Fruit fly (Drosophila melanogaster) whole organism, embryonic: ENCODE measurements around the gene CG32243.

Source experiments
- Antp ChIP-seq: fragments of 200-800 bp; sonication (Bioruptor generic); optimal IDR thresholded peaks from 3 replicates; lab custom pipeline; 2016; ENCODE audit warnings: missing biosample characterization, missing genetic modification characterization
- Asciz ChIP-seq: fragments of 200-800 bp; sonication (Bioruptor generic); optimal IDR thresholded peaks from 2 replicates; lab custom pipeline; 2017; ENCODE audit warnings: missing biosample characterization, mild to moderate bottlenecking, missing genetic modification characterization, missing genetic modification reagents
- Bgb ChIP-seq: fragments of 200-800 bp; sonication (Bioruptor generic); IDR thresholded peaks from 2 replicates; pipeline ENCODE4 v1.3.6; 2022; ENCODE audit warnings: missing biosample characterization, missing genetic modification characterization; ENCODE audit not compliant: partially characterized antibody
- CG10543 ChIP-seq: fragments of 200-800 bp; sonication (Bioruptor generic); optimal IDR thresholded peaks from 3 replicates; lab custom pipeline; 2017; ENCODE audit warnings: missing biosample characterization, mild to moderate bottlenecking, missing genetic modification characterization, moderate library complexity
- CG10565 ChIP-seq: fragments of 200-800 bp; sonication (Bioruptor generic); optimal IDR thresholded peaks from 3 replicates; lab custom pipeline; 2016; ENCODE audit warnings: missing biosample characterization, mild to moderate bottlenecking, missing genetic modification characterization
- CG10654 ChIP-seq: fragments of 200-800 bp; sonication (Bioruptor generic); optimal IDR thresholded peaks from 2 replicates; lab custom pipeline; 2016; ENCODE audit warnings: missing biosample characterization, missing genetic modification characterization
- CG11093 ChIP-seq: fragments of 200-800 bp; sonication (Bioruptor generic); IDR thresholded peaks from 3 replicates; pipeline ENCODE4 v1.3.6; 2022; ENCODE audit warnings: missing biosample characterization, missing genetic modification characterization
- CG13287 ChIP-seq: fragments of 200-800 bp; sonication (Bioruptor generic); IDR thresholded peaks from 2 replicates; pipeline ENCODE4 v1.3.6; 2022; ENCODE audit warnings: missing biosample characterization, missing genetic modification characterization; ENCODE audit not compliant: partially characterized antibody
- CG13775 ChIP-seq: fragments of 200-800 bp; sonication (Bioruptor generic); optimal IDR thresholded peaks from 3 replicates; lab custom pipeline; 2017; ENCODE audit warnings: missing biosample characterization, mild to moderate bottlenecking, missing genetic modification characterization
- CG14667 ChIP-seq: fragments of 200-800 bp; sonication (Bioruptor generic); IDR thresholded peaks from 2 replicates; pipeline ENCODE4 v1.3.6; 2022; ENCODE audit warnings: missing biosample characterization, missing genetic modification characterization
- CG1529 ChIP-seq: fragments of 200-800 bp; sonication (Bioruptor generic); optimal IDR thresholded peaks from 3 replicates; lab custom pipeline; 2018; ENCODE audit warnings: missing biosample characterization, missing genetic modification characterization
- CG15479 ChIP-seq: fragments of 200-800 bp; sonication (Bioruptor generic); optimal IDR thresholded peaks from 3 replicates; lab custom pipeline; 2019; ENCODE audit warnings: missing biosample characterization, mild to moderate bottlenecking, missing genetic modification characterization, moderate library complexity
- CG17568 ChIP-seq: fragments of 200-800 bp; sonication (Bioruptor generic); optimal IDR thresholded peaks from 2 replicates; lab custom pipeline; 2018; ENCODE audit warnings: missing biosample characterization, mild to moderate bottlenecking, missing genetic modification characterization, moderate library complexity
- CG18262 ChIP-seq: fragments of 200-800 bp; optimal IDR thresholded peaks from 3 replicates; lab custom pipeline; 2019; ENCODE audit warnings: missing biosample characterization, mild to moderate bottlenecking, missing genetic modification characterization, moderate library complexity
- CG2120 ChIP-seq: fragments of 200-800 bp; sonication (Bioruptor generic); optimal IDR thresholded peaks from 3 replicates; lab custom pipeline; 2016; ENCODE audit warnings: missing biosample characterization, missing genetic modification characterization
- CG32532 ChIP-seq: fragments of 200-800 bp; sonication (Bioruptor generic); IDR thresholded peaks from 2 replicates; pipeline ENCODE4 v1.3.6; 2022; ENCODE audit warnings: missing biosample characterization, missing genetic modification characterization
- CG34224 ChIP-seq: fragments of 200-800 bp; sonication (Bioruptor generic); IDR thresholded peaks from 3 replicates; pipeline ENCODE4 v1.3.6; 2022; ENCODE audit warnings: missing biosample characterization, missing genetic modification characterization; ENCODE audit not compliant: partially characterized antibody
- CG6765 ChIP-seq: fragments of 200-800 bp; sonication (Bioruptor generic); optimal IDR thresholded peaks from 3 replicates; lab custom pipeline; 2017; ENCODE audit warnings: missing biosample characterization, mild to moderate bottlenecking, missing genetic modification characterization
- CG7987 ChIP-seq: fragments of 200-800 bp; sonication (Bioruptor generic); optimal IDR thresholded peaks from 2 replicates; lab custom pipeline; 2018; ENCODE audit warnings: missing biosample characterization, mild to moderate bottlenecking, missing genetic modification characterization, moderate library complexity
- CHES-1-like ChIP-seq: fragments of 200-800 bp; sonication (Bioruptor generic); optimal IDR thresholded peaks from 2 replicates; lab custom pipeline; 2016; ENCODE audit warnings: missing biosample characterization, missing genetic modification characterization
- Dbx ChIP-seq: fragments of 200-800 bp; sonication (Bioruptor generic); IDR thresholded peaks from 3 replicates; pipeline ENCODE4 v1.3.6; 2022; ENCODE audit warnings: missing biosample characterization, missing genetic modification characterization
- Ets65A ChIP-seq: fragments of 200-800 bp; sonication (Bioruptor generic); peaks from one replicate; lab custom pipeline; 2016; ENCODE audit warnings: missing biosample characterization, missing genetic modification characterization
- HLHmδ ChIP-seq: fragments of 200-800 bp; sonication (Bioruptor generic); optimal IDR thresholded peaks from 2 replicates; lab custom pipeline; 2018; ENCODE audit warnings: missing biosample characterization, mild to moderate bottlenecking, missing genetic modification characterization, moderate library complexity
- Kr ChIP-seq: fragments of 200-800 bp; sonication (Bioruptor generic); optimal IDR thresholded peaks from 2 replicates; lab custom pipeline; 2017; ENCODE audit warnings: missing biosample characterization, mild to moderate bottlenecking, missing genetic modification characterization
- MTF-1 ChIP-seq: fragments of 200-800 bp; sonication (Bioruptor generic); optimal IDR thresholded peaks from 2 replicates; lab custom pipeline; 2018; ENCODE audit warnings: missing biosample characterization, mild to moderate bottlenecking, missing genetic modification characterization, borderline replicate concordance
- Mes4 ChIP-seq: fragments of 200-800 bp; sonication (Bioruptor generic); optimal IDR thresholded peaks from 2 replicates; lab custom pipeline; 2016; ENCODE audit warnings: missing biosample characterization, missing genetic modification characterization
- Myb ChIP-seq: fragments of 200-800 bp; sonication (Bioruptor generic); optimal IDR thresholded peaks from 2 replicates; lab custom pipeline; 2016; ENCODE audit warnings: missing biosample characterization, missing genetic modification characterization
- NC2β ChIP-seq: fragments of 200-800 bp; sonication (Bioruptor generic); optimal IDR thresholded peaks from 2 replicates; lab custom pipeline; 2016; ENCODE audit warnings: missing biosample characterization, missing genetic modification characterization
- Oaz ChIP-seq: fragments of 200-800 bp; sonication (Bioruptor generic); IDR thresholded peaks from 2 replicates; pipeline ENCODE4 v1.3.6; 2022; ENCODE audit warnings: missing biosample characterization, missing genetic modification characterization
- Side ChIP-seq: fragments of 200-800 bp; sonication (Bioruptor generic); optimal IDR thresholded peaks from 2 replicates; lab custom pipeline; 2016; ENCODE audit warnings: missing biosample characterization, missing genetic modification characterization
- Spps ChIP-seq: fragments of 200-800 bp; sonication (Bioruptor generic); optimal IDR thresholded peaks from 2 replicates; lab custom pipeline; 2018; ENCODE audit warnings: missing biosample characterization, mild to moderate bottlenecking, missing genetic modification characterization
- Sry-β ChIP-seq: fragments of 200-800 bp; sonication (Bioruptor generic); optimal IDR thresholded peaks from 2 replicates; lab custom pipeline; 2018; ENCODE audit warnings: missing biosample characterization, mild to moderate bottlenecking, missing genetic modification characterization, moderate library complexity
- Xrp1 ChIP-seq: fragments of 200-800 bp; sonication (Bioruptor generic); IDR thresholded peaks from 2 replicates; pipeline ENCODE4 v1.3.6; 2022; ENCODE audit warnings: missing biosample characterization, missing genetic modification characterization
- abd-A ChIP-seq: fragments of 200-800 bp; sonication (Bioruptor generic); optimal IDR thresholded peaks from 3 replicates; lab custom pipeline; 2019; ENCODE audit warnings: missing biosample characterization, mild to moderate bottlenecking, missing genetic modification characterization, moderate library complexity
- ara ChIP-seq: fragments of 200-800 bp; sonication (Bioruptor generic); IDR thresholded peaks from 2 replicates; pipeline ENCODE4 v1.3.6; 2022; ENCODE audit warnings: missing biosample characterization, missing genetic modification characterization
- ase ChIP-seq: fragments of 200-800 bp; sonication (Bioruptor generic); IDR thresholded peaks from 3 replicates; pipeline ENCODE4 v1.3.6; 2022; ENCODE audit warnings: missing biosample characterization, missing genetic modification characterization
- bcd ChIP-seq: fragments of 200-800 bp; sonication (Bioruptor generic); optimal IDR thresholded peaks from 2 replicates; lab custom pipeline; 2017; ENCODE audit warnings: missing biosample characterization, mild to moderate bottlenecking, missing genetic modification characterization
- bowl ChIP-seq: fragments of 200-800 bp; sonication (Bioruptor generic); IDR thresholded peaks from 2 replicates; pipeline ENCODE4 v1.3.6; 2022; ENCODE audit warnings: missing biosample characterization, missing genetic modification characterization
- croc ChIP-seq: fragments of 200-800 bp; sonication (Bioruptor generic); conservative IDR thresholded peaks from 3 replicates; pipeline ENCODE4 v1.3.6; 2022; ENCODE audit warnings: missing biosample characterization, missing genetic modification characterization
- dati ChIP-seq: fragments of 200-800 bp; sonication (Bioruptor generic); IDR thresholded peaks from 2 replicates; pipeline ENCODE4 v1.3.6; 2022; ENCODE audit warnings: missing biosample characterization, missing genetic modification characterization
- en ChIP-seq: fragments of 200-800 bp; sonication (Bioruptor generic); optimal IDR thresholded peaks from 2 replicates; lab custom pipeline; 2016; ENCODE audit warnings: missing biosample characterization, missing genetic modification characterization
- esg ChIP-seq: fragments of 200-800 bp; sonication (Bioruptor generic); conservative IDR thresholded peaks from 2 replicates; pipeline ENCODE4 v1.3.6; 2022; ENCODE audit warnings: missing biosample characterization, missing genetic modification characterization
- gcm2 ChIP-seq: fragments of 200-800 bp; sonication (Bioruptor generic); optimal IDR thresholded peaks from 2 replicates; lab custom pipeline; 2016; ENCODE audit warnings: missing biosample characterization, missing genetic modification characterization
- gsb ChIP-seq: fragments of 200-800 bp; sonication (Bioruptor generic); IDR thresholded peaks from 2 replicates; pipeline ENCODE4 v1.3.6; 2022; ENCODE audit warnings: missing biosample characterization, missing genetic modification characterization
- hb ChIP-seq: fragments of 200-800 bp; sonication (Bioruptor generic); IDR thresholded peaks from 3 replicates; pipeline ENCODE4 v1.3.6; 2022; ENCODE audit warnings: missing biosample characterization, missing genetic modification characterization; ENCODE audit not compliant: partially characterized antibody
- hth ChIP-seq: fragments of >200 bp; optimal IDR thresholded peaks from 2 replicates; lab custom pipeline; 2017; ENCODE audit warnings: inconsistent platforms
- ken ChIP-seq: fragments of 200-800 bp; sonication (Bioruptor generic); IDR thresholded peaks from 3 replicates; pipeline ENCODE4 v1.3.6; 2022; ENCODE audit warnings: missing biosample characterization, missing genetic modification characterization
- nom ChIP-seq: fragments of 200-800 bp; sonication (Bioruptor generic); optimal IDR thresholded peaks from 2 replicates; lab custom pipeline; 2017; ENCODE audit warnings: missing biosample characterization, missing genetic modification characterization, mild to moderate bottlenecking, moderate library complexity, missing genetic modification reagents
- otp ChIP-seq: fragments of 200-800 bp; sonication (Bioruptor generic); IDR thresholded peaks from 3 replicates; pipeline ENCODE4, ENCODE4 v1.3.6; 2022; ENCODE audit warnings: missing biosample characterization, missing genetic modification characterization
- schlank ChIP-seq: fragments of 200-800 bp; sonication (Bioruptor generic); optimal IDR thresholded peaks from 2 replicates; lab custom pipeline; 2018; ENCODE audit warnings: missing biosample characterization, mild to moderate bottlenecking, missing genetic modification characterization
- sd ChIP-seq: fragments of 200-800 bp; sonication (Bioruptor generic); optimal IDR thresholded peaks from 3 replicates; lab custom pipeline; 2018; ENCODE audit warnings: missing biosample characterization, mild to moderate bottlenecking, missing genetic modification characterization, moderate library complexity
- vvl ChIP-seq: fragments of 200-800 bp; sonication (Bioruptor generic); IDR thresholded peaks from 2 replicates; pipeline ENCODE4 v1.3.6; 2022; ENCODE audit warnings: missing biosample characterization, missing genetic modification characterization

The CG32243 gene

dm6 chr3L:4543807-4544197, 2.8 kb upstream of the CG32243 start (continued):
- no peak for TF ChIP-seq nom (GFP tag; lab: Kevin White, UChicago)
- TF ChIP-seq vvl (GFP tag; lab: Robert Waterston, UW) = peak; percentile 29; the same call in 1 of the 2 replicates
- no peak for TF ChIP-seq gcm2
- no peak for TF ChIP-seq bcd (GFP tag; lab: Kevin White, UChicago)
- no peak for TF ChIP-seq esg
- no peak for TF ChIP-seq CG13775 (GFP tag; lab: Kevin White, UChicago)
- TF ChIP-seq CG14667 (GFP tag; lab: Robert Waterston, UW) = no peak
- TF ChIP-seq CG17568 (GFP tag; lab: Kevin White, UChicago) = no peak
- TF ChIP-seq abd-A (tag; lab: Kevin White, UChicago) = no peak
- TF ChIP-seq Kr (GFP tag; lab: Kevin White, UChicago) = no peak
- no peak for TF ChIP-seq HLHmδ (GFP tag; lab: Kevin White, UChicago)
- TF ChIP-seq Spps (tag; lab: Kevin White, UChicago) = no peak
- no peak for TF ChIP-seq CG18262 (tag; lab: Kevin White, UChicago)
- TF ChIP-seq Dbx (GFP tag; lab: Robert Waterston, UW) = 0 out of 3 replicates have a peak, but pooled peaks have one; percentile 10
- TF ChIP-seq hb = no peak
- TF ChIP-seq CG34224 (GFP tag; lab: Robert Waterston, UW) = no peak
- no peak for TF ChIP-seq MTF-1 (GFP tag; lab: Kevin White, UChicago)
- no peak for TF ChIP-seq Asciz (GFP tag; lab: Kevin White, UChicago)
- no peak for TF ChIP-seq ara (GFP tag; lab: Robert Waterston, UW)
- TF ChIP-seq Sry-β (GFP tag; lab: Kevin White, UChicago) = no peak
- TF ChIP-seq Antp = no peak
- no peak for TF ChIP-seq schlank
- TF ChIP-seq Myb (GFP tag; lab: Kevin White, UChicago) = no peak
- 0 out of 2 replicates have a peak, but pooled peaks have one; percentile 13 for TF ChIP-seq CG32532
- TF ChIP-seq CG11093 (GFP tag; lab: Robert Waterston, UW) = no peak
- no peak for TF ChIP-seq Oaz (GFP tag; lab: Robert Waterston, UW)
- peak; percentile 27 for TF ChIP-seq sd (tag; lab: Kevin White, UChicago)
- no peak for TF ChIP-seq bowl (GFP tag; lab: Robert Waterston, UW)
- no peak for TF ChIP-seq ase (GFP tag; lab: Robert Waterston, UW)
- no peak for TF ChIP-seq croc (GFP tag; lab: Robert Waterston, UW)
- no peak for TF ChIP-seq CG1529 (GFP tag; lab: Kevin White, UChicago)
- no peak for TF ChIP-seq CG6765
- TF ChIP-seq CG7987 (GFP tag; lab: Kevin White, UChicago) = no peak
- TF ChIP-seq NC2β (GFP tag; lab: Kevin White, UChicago) = no peak
- TF ChIP-seq Ets65A = no peak
- TF ChIP-seq CG10654 (GFP tag; lab: Kevin White, UChicago) = no peak
- no peak for TF ChIP-seq CG13287
- no peak for TF ChIP-seq CG10565 (GFP tag; lab: Kevin White, UChicago)
- no peak for TF ChIP-seq en (GFP tag; lab: Kevin White, UChicago)
- no peak for TF ChIP-seq Side (GFP tag; lab: Kevin White, UChicago)
- no peak for TF ChIP-seq Xrp1 (GFP tag; lab: Robert Waterston, UW)
- 0 out of 3 replicates have a peak, but pooled peaks have one; percentile 33 for TF ChIP-seq ken (GFP tag; lab: Robert Waterston, UW)
- TF ChIP-seq dati (GFP tag; lab: Robert Waterston, UW) = no peak
- no peak for TF ChIP-seq hth
- TF ChIP-seq CG10543 (GFP tag; lab: Kevin White, UChicago) = peak; percentile 15
- 0 out of 3 replicates have a peak, but pooled peaks have one; percentile 39 for TF ChIP-seq otp (GFP tag; lab: Robert Waterston, UW)
- TF ChIP-seq Mes4 (GFP tag; lab: Kevin White, UChicago) = no peak
- TF ChIP-seq Bgb (GFP tag; lab: Robert Waterston, UW) = no peak
- TF ChIP-seq CG2120 (GFP tag; lab: Kevin White, UChicago) = no peak
- no peak for TF ChIP-seq CHES-1-like (GFP tag; lab: Kevin White, UChicago)
- TF ChIP-seq gsb (GFP tag; lab: Robert Waterston, UW) = no peak
- TF ChIP-seq CG15479 (GFP tag; lab: Kevin White, UChicago) = peak; percentile 6
